Worm (Caenorhabditis elegans) whole organism, L3 larva: ENCODE data around the gene ZK54.3.

Experiments
- ama-1 ChIP-seq: fragments of 150-350 bp; optimal IDR thresholded peaks from 2 replicates; lab custom pipeline; 2018
- ceh-16 ChIP-seq: sonication (generic microtip); optimal IDR thresholded peaks from 2 replicates; lab custom pipeline; 2017; ENCODE audit warnings: missing biosample characterization, missing genetic modification characterization
- egl-5 ChIP-seq: fragments of 150-350 bp; optimal IDR thresholded peaks from 2 replicates; lab custom pipeline; 2017; ENCODE audit warnings: missing biosample characterization, missing genetic modification reagents, missing genetic modification characterization, inconsistent platforms
- fkh-10 ChIP-seq: sonication (generic microtip); optimal IDR thresholded peaks from 2 replicates; lab custom pipeline; 2017; ENCODE audit warnings: missing biosample characterization, missing genetic modification reagents, missing genetic modification characterization
- fos-1 ChIP-seq: fragments of 150-350 bp; optimal IDR thresholded peaks from 2 replicates; lab custom pipeline; 2014; ENCODE audit warnings: missing biosample characterization, missing genetic modification characterization
- jun-1 ChIP-seq: fragments of 150-350 bp; optimal IDR thresholded peaks from 2 replicates; lab custom pipeline; 2014; ENCODE audit warnings: missing biosample characterization, missing genetic modification reagents, missing genetic modification characterization
- lin-15B ChIP-seq: fragments of 150-350 bp; optimal IDR thresholded peaks from 2 replicates; lab custom pipeline; 2014; ENCODE audit warnings: missing biosample characterization, missing genetic modification characterization
- nhr-237 ChIP-seq: fragments of 150-350 bp; optimal IDR thresholded peaks from 2 replicates; lab custom pipeline; 2014; ENCODE audit warnings: missing biosample characterization, missing genetic modification characterization
- tbx-2 ChIP-seq: sonication (generic microtip); optimal IDR thresholded peaks from 2 replicates; lab custom pipeline; 2016; ENCODE audit warnings: mild to moderate bottlenecking, missing genetic modification characterization, missing compliant biosample characterization
- unc-39 ChIP-seq: sonication (generic microtip); optimal IDR thresholded peaks from 4 replicates; lab custom pipeline; 2017; ENCODE audit warnings: missing biosample characterization, missing genetic modification characterization
- ztf-4 ChIP-seq: fragments of 150-350 bp; optimal IDR thresholded peaks from 2 replicates; lab custom pipeline; 2014; ENCODE audit warnings: missing biosample characterization, missing genetic modification characterization

DNA sequence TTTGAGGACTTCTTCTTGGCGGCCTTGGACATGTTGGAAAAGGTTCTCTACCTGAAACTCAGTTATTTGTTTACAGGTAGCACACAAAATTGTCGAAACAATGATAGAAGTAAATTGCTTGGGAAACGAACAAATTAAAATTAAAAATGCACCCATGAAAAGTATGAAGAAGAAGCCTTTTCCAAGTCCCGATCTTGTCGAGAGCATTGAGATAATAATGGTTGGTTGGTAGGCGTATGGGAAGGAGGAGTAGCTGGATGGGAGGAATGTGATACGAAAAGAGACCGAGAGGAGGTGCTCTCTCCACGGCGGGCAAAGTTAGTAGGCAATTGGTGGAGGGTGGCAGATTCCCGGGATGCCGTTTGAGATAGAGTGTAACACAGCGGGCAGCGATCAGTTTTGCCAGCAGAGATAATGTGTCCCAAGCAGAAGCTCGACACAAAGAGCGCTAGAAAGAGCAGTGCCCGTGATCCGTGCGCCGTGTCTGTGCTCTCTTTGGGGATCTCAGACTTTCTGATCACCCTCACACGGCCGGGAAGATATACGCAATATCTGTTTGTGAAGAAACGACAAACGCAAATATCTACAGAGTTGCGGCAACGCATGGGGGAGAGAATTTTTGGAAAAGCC lies 10.2 kb downstream of the ZK54.3 start, which contains the start of gene mlc-2:
- no peak for TF ChIP-seq lin-15B (tag; lab: Kevin White, UChicago)
- no peak for TF ChIP-seq ama-1
- TF ChIP-seq ceh-16 (tag; lab: Kevin White, UChicago): no peak
- TF ChIP-seq fos-1: no peak
- TF ChIP-seq nhr-237 (tag; lab: Kevin White, UChicago): no peak
- no peak for TF ChIP-seq fkh-10
- no peak for TF ChIP-seq tbx-2
- no peak for TF ChIP-seq jun-1
- TF ChIP-seq unc-39: no peak
- no peak for TF ChIP-seq ztf-4 (tag; lab: Kevin White, UChicago)
- TF ChIP-seq egl-5 (tag; lab: Kevin White, UChicago): no peak
